Fruit fly (Drosophila melanogaster): Measurements from ENCODE around the gene Tim17a1.
A peak's percentile ranks its signal among the peaks of the same experiment; 100 is the strongest.

The Tim17a1 gene

dm6 chr3R:12315455-12315854, 49.0 kb downstream of the Tim17a1 start:
- TF ChIP-seq Ets21C (GFP tag; optimal IDR thresholded peaks at IDR 0.05): no peak
- no peak for TF ChIP-seq Sox14 (GFP tag; optimal IDR thresholded peaks at IDR 0.05)
- TF ChIP-seq esn (GFP tag; optimal IDR thresholded peaks at IDR 0.05): no peak
- TF ChIP-seq Lpt (GFP tag; optimal IDR thresholded peaks at IDR 0.05): peak; percentile 31
- TF ChIP-seq cyc (GFP tag; optimal IDR thresholded peaks at IDR 0.05): no peak
- TF ChIP-seq Eip93F (GFP tag; optimal IDR thresholded peaks at IDR 0.05): no peak
- no peak for TF ChIP-seq fd59A (GFP tag; optimal IDR thresholded peaks at IDR 0.05)
- peak; percentile 54 for TF ChIP-seq Eip78C (GFP tag)
- peak; percentile 63 for TF ChIP-seq svp (GFP tag)
- TF ChIP-seq ss (GFP tag; optimal IDR thresholded peaks at IDR 0.05): no peak
- TF ChIP-seq Smox (GFP tag; optimal IDR thresholded peaks at IDR 0.05): no peak
- peak; percentile 63 for TF ChIP-seq CG32006 (GFP tag; optimal IDR thresholded peaks at IDR 0.05)
- peak; percentile 26 for TF ChIP-seq Hr4 (GFP tag; optimal IDR thresholded peaks at IDR 0.05)
- TF ChIP-seq lz (GFP tag; optimal IDR thresholded peaks at IDR 0.05): no peak
- TF ChIP-seq acj6 (GFP tag; optimal IDR thresholded peaks at IDR 0.05): no peak
- TF ChIP-seq CG31627 (GFP tag; optimal IDR thresholded peaks at IDR 0.05): no peak
- no peak for TF ChIP-seq vri (GFP tag; optimal IDR thresholded peaks at IDR 0.05)
- TF ChIP-seq Sox102F (GFP tag; optimal IDR thresholded peaks at IDR 0.05): no peak
- no peak for TF ChIP-seq CG11762 (GFP tag; optimal IDR thresholded peaks at IDR 0.05; ENCODE audit: insufficient read depth)
- TF ChIP-seq CG7368 (GFP tag; optimal IDR thresholded peaks at IDR 0.05): no peak
- TF ChIP-seq CG6792 (GFP tag; optimal IDR thresholded peaks at IDR 0.05): no peak
- no peak for TF ChIP-seq CG16779 (tag; optimal IDR thresholded peaks at IDR 0.05)
- peak; percentile 55 for TF ChIP-seq CG6276 (GFP tag; optimal IDR thresholded peaks at IDR 0.05)
- no peak for TF ChIP-seq spab (GFP tag; optimal IDR thresholded peaks at IDR 0.05)
- TF ChIP-seq Blimp-1 (GFP tag; optimal IDR thresholded peaks at IDR 0.05): no peak
- TF ChIP-seq OdsH (GFP tag; optimal IDR thresholded peaks at IDR 0.05): peak; percentile 25
- TF ChIP-seq Eip75B (GFP tag; optimal IDR thresholded peaks at IDR 0.05): no peak
- TF ChIP-seq CG4318 (GFP tag; optimal IDR thresholded peaks at IDR 0.05): peak; percentile 29
- TF ChIP-seq CG8319 (GFP tag; optimal IDR thresholded peaks at IDR 0.05): no peak
- peak; percentile 56; the same call in 1 of the 3 replicates for TF ChIP-seq eg (GFP tag; IDR thresholded peaks at IDR 0.05)
- no peak for TF ChIP-seq CG8632 (GFP tag; optimal IDR thresholded peaks at IDR 0.05)
- TF ChIP-seq CG9139 (GFP tag; optimal IDR thresholded peaks at IDR 0.05): no peak
- TF ChIP-seq CG6808 (GFP tag; optimal IDR thresholded peaks at IDR 0.05): no peak
- TF ChIP-seq Hr39 (GFP tag; optimal IDR thresholded peaks at IDR 0.05): no peak
- TF ChIP-seq dac (GFP tag; optimal IDR thresholded peaks at IDR 0.05): peak; percentile 9
- TF ChIP-seq Gug (GFP tag; IDR thresholded peaks at IDR 0.05): peak; percentile 62; the same call in 1 of the 2 replicates
- TF ChIP-seq Met (GFP tag; optimal IDR thresholded peaks at IDR 0.05): no peak
- peak; percentile 51 for TF ChIP-seq CG10631 (GFP tag; optimal IDR thresholded peaks at IDR 0.05)
- peak; percentile 35 for TF ChIP-seq achi (GFP tag; optimal IDR thresholded peaks at IDR 0.05)
- TF ChIP-seq CG1621 (tag; optimal IDR thresholded peaks at IDR 0.05): no peak
- no peak for TF ChIP-seq topi (GFP tag; optimal IDR thresholded peaks at IDR 0.05)
- TF ChIP-seq CG6163 (GFP tag; IDR thresholded peaks at IDR 0.05): peak; percentile 59; the same call in 1 of the 3 replicates
- no peak for TF ChIP-seq dsx (GFP tag; optimal IDR thresholded peaks at IDR 0.05; ENCODE audit: poor library complexity, severe bottlenecking)
- TF ChIP-seq CG15336 (GFP tag; IDR thresholded peaks at IDR 0.05): peak; percentile 49
- TF ChIP-seq fkh (GFP tag; optimal IDR thresholded peaks at IDR 0.05): no peak
- no peak for TF ChIP-seq Hr38 (GFP tag; optimal IDR thresholded peaks at IDR 0.05)
- TF ChIP-seq CG10669 (GFP tag; optimal IDR thresholded peaks at IDR 0.05): no peak
- TF ChIP-seq Ets96B (tag; optimal IDR thresholded peaks at IDR 0.05): peak; percentile 13
- TF ChIP-seq CG6854 (GFP tag; optimal IDR thresholded peaks at IDR 0.05): no peak
- TF ChIP-seq CG8119 (GFP tag; IDR thresholded peaks at IDR 0.05): peak; percentile 58; the same call in 2 of the 3 replicates
- TF ChIP-seq CG34406 (GFP tag; optimal IDR thresholded peaks at IDR 0.05): no peak
- peak in 1 of 2 experiments; percentile 34 for TF ChIP-seq salr (GFP tag; optimal IDR thresholded peaks at IDR 0.05)

Measured in whole organism, prepupa.